Worm (Caenorhabditis elegans) whole organism, midembryonic: ENCODE measurements around the gene srab-26.

Source experiments
- T22C8.4 ChIP-seq: fragments of 200-800 bp; sonication (Bioruptor generic); IDR thresholded peaks from 2 replicates; pipeline ENCODE4 v1.3.6; 2022; ENCODE audit warnings: missing genetic modification characterization, missing compliant biosample characterization
- flt-1 ChIP-seq: fragments of 200-800 bp; sonication (Bioruptor generic); IDR thresholded peaks from 2 replicates; pipeline ENCODE4 v1.3.6; 2022; ENCODE audit warnings: missing genetic modification characterization, missing compliant biosample characterization
- klf-2 ChIP-seq: fragments of 200-800 bp; sonication (Bioruptor generic); conservative IDR thresholded peaks from 2 replicates; pipeline ENCODE4 v1.3.6; 2022; ENCODE audit warnings: missing genetic modification reagents, missing genetic modification characterization, missing compliant biosample characterization
- med-1 ChIP-seq: sonication (generic microtip); optimal IDR thresholded peaks from 2 replicates; lab custom pipeline; 2017; ENCODE audit warnings: missing genetic modification characterization, mild to moderate bottlenecking, missing compliant biosample characterization, antibody characterized with exemption, missing genetic modification reagents; ENCODE audit not compliant: insufficient read depth

- TF ChIP-seq klf-2 (no peak), flt-1 (GFP tag; lab: Robert Waterston, UW) (no peak), T22C8.4 (no peak), med-1 (GFP tag; lab: Kevin White, UChicago) (no peak)
These were observed 34.6 kb upstream of the srab-26 start, which contains the start of gene fipr-10 for ce11 chrV:9913863-9914262.
